Fruit fly (Drosophila melanogaster): ENCODE results near the gene RfC38.

Gene RfC38

DNA sequence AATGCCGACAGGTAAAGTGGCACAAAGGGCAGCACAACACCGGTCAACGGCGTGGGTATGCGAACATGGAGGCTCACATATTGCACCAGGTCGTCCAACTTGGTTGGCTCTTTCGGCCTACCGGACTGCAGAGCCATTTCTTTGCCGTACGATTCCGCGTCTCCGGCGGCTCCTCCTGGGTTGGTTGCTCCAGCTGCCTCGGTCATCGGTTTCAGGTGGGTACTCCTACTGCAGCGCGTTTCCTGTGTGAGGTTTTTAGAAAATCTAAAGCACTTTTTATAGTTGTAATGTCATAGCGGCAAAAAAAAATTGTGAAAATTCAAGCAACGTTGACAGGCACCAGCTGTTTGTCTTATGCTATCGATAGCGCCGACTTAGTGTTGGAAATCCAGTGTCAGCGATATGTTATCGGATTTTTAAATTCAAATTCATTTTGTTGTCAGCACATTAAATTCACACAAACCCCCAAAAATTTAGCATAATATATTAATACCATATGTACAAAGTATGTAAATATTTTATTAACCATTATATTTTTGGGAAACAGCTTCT is 10.4 kb downstream of the RfC38 start, which contains the start of gene CG6230 (continued):
- TF ChIP-seq ci (GFP tag; IDR thresholded peaks at IDR 0.05) = peak; percentile 30; the same call in 1 of the 3 replicates

- TF ChIP-seq CG15696 (tag; optimal IDR thresholded peaks at IDR 0.05) (no peak), Adf1 (GFP tag; IDR thresholded peaks at IDR 0.05) (no peak), MBD-R2 (GFP tag; IDR thresholded peaks at IDR 0.05) (no peak), CG6654 (GFP tag; optimal IDR thresholded peaks at IDR 0.05) (no peak), CG18599 (GFP tag; optimal IDR thresholded peaks at IDR 0.05) (no peak)
These were observed 16.7 kb downstream of the RfC38 start, which contains the start of gene Gr32a for dm6 chr2L:11113714-11114113. Gene Gr32a (plus strand): TSS chr2L:11114014.

DNA sequence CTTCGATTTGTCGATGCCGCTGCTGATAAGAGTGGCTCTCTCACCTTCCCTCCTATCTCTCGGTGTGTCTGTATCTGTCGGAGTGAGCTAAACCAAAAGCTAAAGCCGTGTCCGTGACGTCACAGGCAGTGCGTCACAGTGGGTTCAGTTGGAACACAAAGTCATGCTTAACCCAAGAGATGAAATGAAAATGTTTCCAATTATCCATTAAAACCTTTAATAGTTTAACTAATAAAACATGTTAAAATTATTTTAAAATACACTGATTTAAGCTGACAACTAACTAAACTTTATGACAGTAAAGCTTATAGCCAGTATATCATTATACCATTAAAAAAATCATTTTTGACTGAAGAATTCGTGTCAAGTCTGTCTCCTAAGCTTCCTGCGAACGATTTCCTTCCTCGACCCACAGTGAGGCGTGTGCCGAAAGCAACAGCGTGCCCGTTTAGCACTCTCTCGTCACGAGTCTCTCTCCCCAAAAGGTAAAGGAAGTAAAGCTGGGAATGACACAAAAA is 17.4 kb downstream of the RfC38 start, which contains the start of gene Idua:
Idua (minus strand) TSS at position 51 of the 518 bp plus-strand sequence.
- TF ChIP-seq CG10209 (GFP tag; optimal IDR thresholded peaks at IDR 0.05) (peak; percentile 70), jumu (GFP tag; optimal IDR thresholded peaks at IDR 0.05) (no peak), CG4424 (GFP tag; optimal IDR thresholded peaks at IDR 0.05) (peak; percentile 68), dan (GFP tag; IDR thresholded peaks at IDR 0.05) (no peak), CG12155 (GFP tag; optimal IDR thresholded peaks at IDR 0.05) (peak; percentile 36), CG7357 (GFP tag; IDR thresholded peaks at IDR 0.05) (peak; percentile 60; the same call in 1 of the 3 replicates), bowl (GFP tag; IDR thresholded peaks at IDR 0.05) (no peak), chif (GFP tag; optimal IDR thresholded peaks at IDR 0.05) (peak in 1 of 2 experiments; percentile 21), tin (GFP tag; optimal IDR thresholded peaks at IDR 0.05) (peak; percentile 68), sisA (GFP tag; IDR thresholded peaks at IDR 0.05) (peak; percentile 41; the same call in 1 of the 2 replicates), salm (tag; optimal IDR thresholded peaks at IDR 0.05) (no peak), slou (GFP tag; optimal IDR thresholded peaks at IDR 0.05) (peak; percentile 2), Stat92E (GFP tag; optimal IDR thresholded peaks at IDR 0.05) (peak in 1 of 3 experiments; percentile 9), zen2 (GFP tag; IDR thresholded peaks at IDR 0.05; ENCODE audit: partially characterized antibody) (no peak), disco-r (GFP tag; optimal IDR thresholded peaks at IDR 0.05) (no peak), CG2712 (tag; optimal IDR thresholded peaks at IDR 0.05) (no peak), CG30020 (tag; optimal IDR thresholded peaks at IDR 0.05) (peak; percentile 13), CG15514 (GFP tag; optimal IDR thresholded peaks at IDR 0.05) (peak; percentile 35), CG2889 (GFP tag; IDR thresholded peaks at IDR 0.05) (0 out of 3 replicates have a peak, but pooled peaks have one; percentile 29), az2 (GFP tag; optimal IDR thresholded peaks at IDR 0.05) (peak; percentile 58), Jarid2 (GFP tag; optimal IDR thresholded peaks at IDR 0.05) (no peak), CG10274 (GFP tag; optimal IDR thresholded peaks at IDR 0.05) (peak; percentile 44), CG6689 (GFP tag; IDR thresholded peaks at IDR 0.05) (peak; percentile 74), unc-4 (GFP tag; IDR thresholded peaks at IDR 0.05; ENCODE audit: partially characterized antibody) (no peak), pb (GFP tag; optimal IDR thresholded peaks at IDR 0.05) (no peak), tup (GFP tag; optimal IDR thresholded peaks at IDR 0.05) (no peak), CG14014 (GFP tag; IDR thresholded peaks at IDR 0.05) (peak; percentile 77), Optix (GFP tag; IDR thresholded peaks at IDR 0.05) (no peak), Asciz (GFP tag; optimal IDR thresholded peaks at IDR 0.05) (peak; percentile 70), Meics (GFP tag; optimal IDR thresholded peaks at IDR 0.05) (peak; percentile 93), Pdp1 (GFP tag; optimal IDR thresholded peaks at IDR 0.05) (peak; percentile 15 to 19), Eip74EF (GFP tag; optimal IDR thresholded peaks at IDR 0.05) (no peak), fd3F (GFP tag; optimal IDR thresholded peaks at IDR 0.05) (peak; percentile 53), E2f1 (GFP tag; IDR thresholded peaks at IDR 0.05) (peak; percentile 39; the same call in 1 of the 2 replicates), HmgD (GFP tag; optimal IDR thresholded peaks at IDR 0.05) (no peak), CG34224 (GFP tag; IDR thresholded peaks at IDR 0.05; ENCODE audit: partially characterized antibody) (no peak), CG4328 (GFP tag; optimal IDR thresholded peaks at IDR 0.05) (peak; percentile 41), Bteb2 (GFP tag; optimal IDR thresholded peaks at IDR 0.05) (peak; percentile 26), Hmr (GFP tag; optimal IDR thresholded peaks at IDR 0.05) (peak; percentile 91)
